Worm (Caenorhabditis elegans) whole organism, young adult: ENCODE results near the gene ZK154.1.

Experiments used
- B0035.1 ChIP-seq: sonication (generic microtip); optimal IDR thresholded peaks from 2 replicates; lab custom pipeline; 2016; ENCODE audit warnings: missing genetic modification characterization, mild to moderate bottlenecking, missing compliant biosample characterization, missing genotype, missing genetic modification reagents
- B0261.1 ChIP-seq: sonication (generic microtip); optimal IDR thresholded peaks from 2 replicates; lab custom pipeline; 2016; ENCODE audit warnings: mild to moderate bottlenecking, missing genetic modification characterization, moderate library complexity, missing compliant biosample characterization
- B0336.3 ChIP-seq: fragments of 200-800 bp; sonication (Bioruptor generic); IDR thresholded peaks from 2 replicates; pipeline ENCODE4 v1.3.6; 2022; ENCODE audit warnings: missing genetic modification characterization, missing compliant biosample characterization
- C06A6.2 ChIP-seq: fragments of 200-800 bp; sonication (Bioruptor generic); conservative IDR thresholded peaks from 2 replicates; pipeline ENCODE4 v1.3.6; 2022; ENCODE audit warnings: missing genetic modification characterization, missing compliant biosample characterization
- F22D6.2 ChIP-seq: sonication (generic microtip); optimal IDR thresholded peaks from 2 replicates; lab custom pipeline; 2016; ENCODE audit warnings: mild to moderate bottlenecking, missing genetic modification characterization, missing compliant biosample characterization
- F23B12.7 ChIP-seq: sonication (generic microtip); optimal IDR thresholded peaks from 2 replicates; lab custom pipeline; 2017; ENCODE audit warnings: missing genetic modification characterization, mild to moderate bottlenecking, missing compliant biosample characterization, antibody characterized with exemption, moderate library complexity; ENCODE audit not compliant: insufficient read depth
- F37B4.10 ChIP-seq: fragments of 200-800 bp; sonication (Bioruptor generic); IDR thresholded peaks from 2 replicates; pipeline ENCODE4 v1.3.6; 2022; ENCODE audit warnings: missing genetic modification characterization, missing compliant biosample characterization
- F39B2.1 ChIP-seq: fragments of 200-800 bp; sonication (Bioruptor generic); IDR thresholded peaks from 2 replicates; pipeline ENCODE4 v1.3.6; 2022; ENCODE audit warnings: missing genetic modification reagents, missing genetic modification characterization, missing compliant biosample characterization
- T07F8.4 ChIP-seq: sonication (generic microtip); optimal IDR thresholded peaks from 2 replicates; lab custom pipeline; 2016; ENCODE audit warnings: mild to moderate bottlenecking, missing genetic modification characterization, moderate library complexity, missing compliant biosample characterization
- Y53G8AR.9 ChIP-seq: fragments of 200-800 bp; sonication (Bioruptor generic); conservative IDR thresholded peaks from 2 replicates; pipeline ENCODE4 v1.3.6; 2022; ENCODE audit warnings: missing genetic modification reagents, missing genetic modification characterization, missing compliant biosample characterization
- Y56A3A.18 ChIP-seq: fragments of 200-800 bp; sonication (Bioruptor generic); IDR thresholded peaks from 2 replicates; pipeline ENCODE4 v1.3.6; 2022; ENCODE audit warnings: missing genetic modification reagents, missing genetic modification characterization, missing compliant biosample characterization
- akir-1 ChIP-seq: fragments of 200-800 bp; sonication (Bioruptor generic); optimal IDR thresholded peaks from 2 replicates; lab custom pipeline; 2018; ENCODE audit warnings: mild to moderate bottlenecking, missing genetic modification characterization, moderate library complexity, missing compliant biosample characterization
- atf-7 ChIP-seq: sonication (generic microtip); optimal IDR thresholded peaks from 2 replicates; lab custom pipeline; 2017; ENCODE audit warnings: mild to moderate bottlenecking, missing genetic modification characterization, missing compliant biosample characterization
- attf-6 ChIP-seq: fragments of 200-800 bp; sonication (Bioruptor generic); IDR thresholded peaks from 2 replicates; pipeline ENCODE4 v1.3.6; 2022; ENCODE audit warnings: missing genetic modification reagents, missing genetic modification characterization, missing compliant biosample characterization
- chd-7 ChIP-seq: sonication (generic microtip); optimal IDR thresholded peaks from 2 replicates; lab custom pipeline; 2016; ENCODE audit warnings: mild to moderate bottlenecking, missing genetic modification characterization, moderate library complexity, missing compliant biosample characterization
- dox-1 ChIP-seq: fragments of 200-800 bp; sonication (Bioruptor generic); IDR thresholded peaks from 2 replicates; pipeline ENCODE4 v1.3.6; 2022; ENCODE audit warnings: missing genetic modification reagents, missing genetic modification characterization, missing compliant biosample characterization
- dpl-1 ChIP-seq: fragments of 150-350 bp; optimal IDR thresholded peaks from 2 replicates; lab custom pipeline; 2014; ENCODE audit warnings: missing biosample characterization, missing genetic modification reagents, missing genetic modification characterization
- egl-44 ChIP-seq: fragments of 200-800 bp; sonication (Bioruptor generic); IDR thresholded peaks from 2 replicates; pipeline ENCODE4 v1.3.6; 2022; ENCODE audit warnings: missing genetic modification reagents, missing genetic modification characterization, missing compliant biosample characterization
- ets-4 ChIP-seq: fragments of 200-800 bp; sonication (Bioruptor generic); optimal IDR thresholded peaks from 2 replicates; lab custom pipeline; 2018; ENCODE audit warnings: mild to moderate bottlenecking, missing genetic modification characterization, missing compliant biosample characterization
- hmg-1.2 ChIP-seq: fragments of 200-800 bp; sonication (Bioruptor generic); IDR thresholded peaks from 2 replicates; pipeline ENCODE4 v1.3.6; 2022; ENCODE audit warnings: missing genetic modification reagents, missing genetic modification characterization, missing compliant biosample characterization
- hrde-1 ChIP-seq: sonication (generic microtip); optimal IDR thresholded peaks from 2 replicates; lab custom pipeline; 2016; ENCODE audit warnings: missing genetic modification characterization, mild to moderate bottlenecking, missing compliant biosample characterization, moderate library complexity, missing genotype, missing genetic modification reagents, borderline replicate concordance
- hsf-1 ChIP-seq: fragments of 200-800 bp; sonication (Bioruptor generic); IDR thresholded peaks from 2 replicates; pipeline ENCODE4 v1.3.6; 2022; ENCODE audit warnings: missing genetic modification reagents, missing genetic modification characterization, missing compliant biosample characterization
- lag-1 ChIP-seq: fragments of 200-800 bp; sonication (Bioruptor generic); IDR thresholded peaks from 2 replicates; pipeline ENCODE4 v1.3.6; 2022; ENCODE audit warnings: missing genetic modification reagents, missing genetic modification characterization, missing compliant biosample characterization
- lin-26 ChIP-seq: fragments of 200-800 bp; sonication (Bioruptor generic); IDR thresholded peaks from 2 replicates; pipeline ENCODE4 v1.3.6; 2022; ENCODE audit warnings: missing genetic modification reagents, missing genetic modification characterization, missing compliant biosample characterization
- lin-35 ChIP-seq, 3 experiments: fragments of 150-350 bp in 2 of 3; sonication (generic microtip) in 1 of 3; optimal IDR thresholded peaks; 2 replicates each; lab custom pipeline; 2014 to 2018; ENCODE audit warnings: missing biosample characterization in 3 of 3, missing genetic modification characterization in 3 of 3, missing genetic modification reagents in 3 of 3
- lin-40 ChIP-seq: sonication (generic microtip); optimal IDR thresholded peaks from 2 replicates; lab custom pipeline; 2016; ENCODE audit warnings: missing genetic modification characterization, mild to moderate bottlenecking, missing compliant biosample characterization, missing genotype, missing genetic modification reagents
- lin-54 ChIP-seq: fragments of 200-800 bp; sonication (Bioruptor generic); optimal IDR thresholded peaks from 2 replicates; lab custom pipeline; 2018; ENCODE audit warnings: mild to moderate bottlenecking, missing genetic modification characterization, missing compliant biosample characterization
- madf-8 ChIP-seq: fragments of 200-800 bp; sonication (Bioruptor generic); conservative IDR thresholded peaks from 2 replicates; pipeline ENCODE4 v1.3.6; 2022; ENCODE audit warnings: missing genetic modification reagents, missing genetic modification characterization, missing compliant biosample characterization
- mel-28 ChIP-seq: sonication (generic microtip); optimal IDR thresholded peaks from 2 replicates; lab custom pipeline; 2016; ENCODE audit warnings: borderline replicate concordance, mild to moderate bottlenecking, missing genetic modification characterization, missing compliant biosample characterization
- mxl-1 ChIP-seq: sonication (generic microtip); optimal IDR thresholded peaks from 2 replicates; lab custom pipeline; 2016; ENCODE audit warnings: missing genetic modification characterization, missing compliant biosample characterization
- nhr-120 ChIP-seq: fragments of 200-800 bp; sonication (Bioruptor generic); IDR thresholded peaks from 2 replicates; pipeline ENCODE4 v1.3.6; 2022; ENCODE audit warnings: missing genetic modification characterization, missing compliant biosample characterization
- nhr-80 ChIP-seq: sonication (generic microtip); optimal IDR thresholded peaks from 2 replicates; lab custom pipeline; 2016; ENCODE audit warnings: missing genetic modification characterization, missing compliant biosample characterization
- snpc-1.1 ChIP-seq: sonication (generic microtip); optimal IDR thresholded peaks from 2 replicates; lab custom pipeline; 2017; ENCODE audit warnings: missing genetic modification characterization, mild to moderate bottlenecking, missing compliant biosample characterization, antibody characterized with exemption, moderate library complexity, missing genotype, missing genetic modification reagents; ENCODE audit not compliant: insufficient read depth
- snpc-3.4 ChIP-seq: sonication (generic microtip); optimal IDR thresholded peaks from 2 replicates; lab custom pipeline; 2017; ENCODE audit warnings: missing genetic modification characterization, mild to moderate bottlenecking, missing compliant biosample characterization, antibody characterized with exemption, moderate library complexity, missing genotype, missing genetic modification reagents
- somi-1 ChIP-seq: fragments of 200-800 bp; sonication (Bioruptor generic); optimal IDR thresholded peaks from 2 replicates; lab custom pipeline; 2018; ENCODE audit warnings: mild to moderate bottlenecking, missing genetic modification characterization, missing compliant biosample characterization
- sptf-2 ChIP-seq: fragments of 200-800 bp; sonication (Bioruptor generic); optimal IDR thresholded peaks from 2 replicates; lab custom pipeline; 2018; ENCODE audit warnings: mild to moderate bottlenecking, missing genetic modification characterization, missing compliant biosample characterization
- tbx-9 ChIP-seq: sonication (generic microtip); optimal IDR thresholded peaks from 2 replicates; lab custom pipeline; 2016; ENCODE audit warnings: borderline replicate concordance, missing genetic modification characterization, inconsistent platforms, missing compliant biosample characterization
- zim-3 ChIP-seq: sonication (generic microtip); optimal IDR thresholded peaks from 2 replicates; lab custom pipeline; 2017; ENCODE audit warnings: mild to moderate bottlenecking, missing genetic modification characterization, moderate library complexity, missing compliant biosample characterization
- ztf-22 ChIP-seq: fragments of 200-800 bp; sonication (Bioruptor generic); optimal IDR thresholded peaks from 2 replicates; lab custom pipeline; 2018; ENCODE audit warnings: mild to moderate bottlenecking, missing genetic modification characterization, moderate library complexity, missing compliant biosample characterization

ZK154.1 gene

ce11 chrX:7779527-7780033, at the start of gene ZK154.1:
TSS of gene ZK154.1 (plus strand) at chrX:7779577.
- TF ChIP-seq snpc-3.4 (tag; lab: Kevin White, UChicago) (no peak), tbx-9 (tag; lab: Kevin White, UChicago) (no peak), nhr-80 (tag; lab: Kevin White, UChicago) (no peak), Y53G8AR.9 (GFP tag; lab: Robert Waterston, UW) (no peak), C06A6.2 (GFP tag; lab: Robert Waterston, UW) (no peak), F39B2.1 (no peak), hsf-1 (GFP tag; lab: Robert Waterston, UW) (no peak), hmg-1.2 (no peak), F37B4.10 (no peak), zim-3 (no peak), attf-6 (GFP tag; lab: Robert Waterston, UW) (no peak), B0336.3 (GFP tag; lab: Robert Waterston, UW) (no peak), lin-54 (GFP tag; lab: Kevin White, UChicago) (no peak), mxl-1 (tag; lab: Kevin White, UChicago) (no peak), nhr-120 (GFP tag; lab: Robert Waterston, UW) (no peak), egl-44 (no peak)

ce11 chrX:7733571-7733970, 45.8 kb upstream of the ZK154.1 start:
- TF ChIP-seq atf-7 (peak; percentile 23), F37B4.10 (no peak), lin-26 (GFP tag; lab: Robert Waterston, UW) (0 out of 2 replicates have a peak, but pooled peaks have one; percentile 4), Y56A3A.18 (GFP tag; lab: Robert Waterston, UW) (peak; percentile 82), dox-1 (GFP tag; lab: Robert Waterston, UW) (no peak), mel-28 (tag; lab: Kevin White, UChicago) (no peak), B0336.3 (GFP tag; lab: Robert Waterston, UW) (peak; percentile 60; the same call in 1 of the 2 replicates), B0261.1 (tag; lab: Kevin White, UChicago) (no peak), zim-3 (no peak), chd-7 (tag; lab: Kevin White, UChicago) (no peak), Y53G8AR.9 (GFP tag; lab: Robert Waterston, UW) (peak; percentile 24; the same call in 1 of the 2 replicates), somi-1 (GFP tag; lab: Kevin White, UChicago) (no peak)

- TF ChIP-seq dpl-1 (GFP tag; lab: Kevin White, UChicago) (no peak), ets-4 (GFP tag; lab: Kevin White, UChicago) (no peak), hrde-1 (no peak), lin-35 (GFP tag; optimal IDR thresholded peaks at IDR 0.05; lab: Kevin White, UChicago) (no peak), hmg-1.2 (no peak), snpc-1.1 (tag; lab: Kevin White, UChicago) (no peak), B0261.1 (tag; lab: Kevin White, UChicago) (no peak), lin-40 (tag; lab: Kevin White, UChicago) (no peak), hsf-1 (GFP tag; lab: Robert Waterston, UW) (no peak), akir-1 (GFP tag; lab: Kevin White, UChicago) (no peak), B0035.1 (tag; lab: Kevin White, UChicago) (no peak), ztf-22 (GFP tag; lab: Kevin White, UChicago) (no peak), T07F8.4 (tag; lab: Kevin White, UChicago) (no peak), F23B12.7 (no peak), somi-1 (GFP tag; lab: Kevin White, UChicago) (no peak), lag-1 (GFP tag; lab: Robert Waterston, UW) (no peak), madf-8 (GFP tag; lab: Robert Waterston, UW) (no peak), sptf-2 (GFP tag; lab: Kevin White, UChicago) (no peak), F22D6.2 (tag; lab: Kevin White, UChicago) (no peak)
- TF ChIP-seq, all 124 proteins: peak for 0
Measured at ce11 chrX:7736171-7736570, 43.2 kb upstream of the ZK154.1 start, which contains the start of gene set-12. TSS of gene set-12 (minus strand) at chrX:7736271.
